Fruit fly (Drosophila melanogaster) whole organism, embryonic: ENCODE measurements around the gene CG10470.

Experiments used
- CG17385 ChIP-seq: fragments of 200-800 bp; sonication (Bioruptor generic); optimal IDR thresholded peaks from 3 replicates; lab custom pipeline; 2018; ENCODE audit warnings: missing biosample characterization, mild to moderate bottlenecking, missing genetic modification characterization
- CG3281 ChIP-seq: fragments of 200-800 bp; sonication (Bioruptor generic); optimal IDR thresholded peaks from 3 replicates; lab custom pipeline; 2017; ENCODE audit warnings: missing biosample characterization, mild to moderate bottlenecking, missing genetic modification characterization
- CG8478 ChIP-seq: fragments of >200 bp; optimal IDR thresholded peaks from 2 replicates; lab custom pipeline; 2018
- Mad ChIP-seq: fragments of 200-800 bp; sonication (Bioruptor generic); optimal IDR thresholded peaks from 2 replicates; lab custom pipeline; 2016; ENCODE audit warnings: missing biosample characterization, missing genetic modification characterization
- YL-1 ChIP-seq: fragments of 200-800 bp; sonication (Bioruptor generic); optimal IDR thresholded peaks from 3 replicates; lab custom pipeline; 2017; ENCODE audit warnings: missing biosample characterization, mild to moderate bottlenecking, missing genetic modification characterization

dm6 chr2L:19037011-19037410 lies 11.9 kb upstream of the CG10470 start:
- TF ChIP-seq CG3281 (GFP tag; lab: Kevin White, UChicago) (no peak), Mad (no peak), CG17385 (GFP tag; lab: Kevin White, UChicago) (no peak), CG8478 (no peak), YL-1 (GFP tag; lab: Kevin White, UChicago) (no peak)
